Fruit fly (Drosophila melanogaster): ENCODE data around the gene CG15822.

Gene CG15822

dm6 chr3L:2162019-2162418 lies 1.6 kb downstream of the CG15822 start (continued):
- peak; percentile 86 for TF ChIP-seq CG18262 (tag; optimal IDR thresholded peaks at IDR 0.05)
- TF ChIP-seq CG34422 (GFP tag; IDR thresholded peaks at IDR 0.05): peak; percentile 86
- TF ChIP-seq sc (optimal IDR thresholded peaks at IDR 0.05): no peak
- TF ChIP-seq sc (GFP tag; optimal IDR thresholded peaks at IDR 0.05): peak; percentile 37
- peak; percentile 6 for TF ChIP-seq CG11723 (GFP tag; optimal IDR thresholded peaks at IDR 0.05)
- peak; percentile 15 for TF ChIP-seq CG13123 (GFP tag; optimal IDR thresholded peaks at IDR 0.05)
- peak in 1 of 2 experiments; percentile 60 for TF ChIP-seq Hr78 (GFP tag; optimal IDR thresholded peaks at IDR 0.05)
- peak; percentile 55 for TF ChIP-seq klu (GFP tag; IDR thresholded peaks at IDR 0.05)
- TF ChIP-seq Meics (GFP tag; optimal IDR thresholded peaks at IDR 0.05): peak; percentile 44
- TF ChIP-seq pros (GFP tag; optimal IDR thresholded peaks at IDR 0.05): no peak
- TF ChIP-seq CG14965 (GFP tag; optimal IDR thresholded peaks at IDR 0.05; ENCODE audit: borderline replicate concordance): peak; percentile 44
- peak; percentile 29; the same call in 1 of the 3 replicates for TF ChIP-seq z (GFP tag; IDR thresholded peaks at IDR 0.05)
- peak; percentile 69; the same call in 1 of the 2 replicates for TF ChIP-seq CG32767 (GFP tag; IDR thresholded peaks at IDR 0.05)
- TF ChIP-seq CG4707 (GFP tag; optimal IDR thresholded peaks at IDR 0.05): peak; percentile 41
- TF ChIP-seq Bdp1 (GFP tag; optimal IDR thresholded peaks at IDR 0.05): peak; percentile 9
- TF ChIP-seq CG18011 (GFP tag; optimal IDR thresholded peaks at IDR 0.05): no peak
- TF ChIP-seq Med (GFP tag): peak; percentile 91
- TF ChIP-seq NC2β (GFP tag; optimal IDR thresholded peaks at IDR 0.05): peak; percentile 19
- TF ChIP-seq CG3847 (GFP tag; IDR thresholded peaks at IDR 0.05): peak; percentile 50
- peak; percentile 40 for TF ChIP-seq Sry-β (GFP tag; optimal IDR thresholded peaks at IDR 0.05)
- TF ChIP-seq CG9876 (GFP tag; optimal IDR thresholded peaks at IDR 0.05): no peak
- peak; percentile 26 for TF ChIP-seq CG3163 (GFP tag; optimal IDR thresholded peaks at IDR 0.05)
- no peak for TF ChIP-seq unc-4 (GFP tag; IDR thresholded peaks at IDR 0.05; ENCODE audit: partially characterized antibody)
- peak; percentile 76 for TF ChIP-seq ranshi (GFP tag; IDR thresholded peaks at IDR 0.05)
- no peak for TF ChIP-seq bigmax (GFP tag; optimal IDR thresholded peaks at IDR 0.05)
- TF ChIP-seq ewg (GFP tag; optimal IDR thresholded peaks at IDR 0.05): peak; percentile 63
- TF ChIP-seq Nf-YA (GFP tag; IDR thresholded peaks at IDR 0.05): peak; percentile 65
- TF ChIP-seq CG9609 (GFP tag; optimal IDR thresholded peaks at IDR 0.05): peak; percentile 42
- no peak for TF ChIP-seq ash1 (GFP tag; optimal IDR thresholded peaks at IDR 0.05)
- peak; percentile 65 for TF ChIP-seq CG17802 (tag; optimal IDR thresholded peaks at IDR 0.05)
- TF ChIP-seq E2f2 (GFP tag; IDR thresholded peaks at IDR 0.05): peak; percentile 56; the same call in 1 of the 2 replicates
- TF ChIP-seq zfh1 (GFP tag; IDR thresholded peaks at IDR 0.05): peak; percentile 87
- peak; percentile 82 for TF ChIP-seq CG5245 (GFP tag; optimal IDR thresholded peaks at IDR 0.05)
- peak; percentile 39 for TF ChIP-seq CG17568 (GFP tag; optimal IDR thresholded peaks at IDR 0.05)
- TF ChIP-seq Opbp (GFP tag; IDR thresholded peaks at IDR 0.05; ENCODE audit: partially characterized antibody): no peak
- peak; percentile 26 for TF ChIP-seq CTCF (GFP tag; optimal IDR thresholded peaks at IDR 0.05)
- peak; percentile 81; the same call in 2 of the 3 replicates for TF ChIP-seq CG11695 (GFP tag; IDR thresholded peaks at IDR 0.05)
- no peak for TF ChIP-seq Bgb (GFP tag; IDR thresholded peaks at IDR 0.05; ENCODE audit: partially characterized antibody)
- peak; percentile 76 for TF ChIP-seq CG12071 (GFP tag; optimal IDR thresholded peaks at IDR 0.05)
- TF ChIP-seq CG15696 (tag; optimal IDR thresholded peaks at IDR 0.05): peak; percentile 33
- peak; percentile 37 for TF ChIP-seq cwo (GFP tag; optimal IDR thresholded peaks at IDR 0.05)
- TF ChIP-seq toy (GFP tag; IDR thresholded peaks at IDR 0.05): no peak
- TF ChIP-seq Ets97D (GFP tag; optimal IDR thresholded peaks at IDR 0.05): no peak
- TF ChIP-seq sens-2 (GFP tag; IDR thresholded peaks at IDR 0.05): peak; percentile 81
- TF ChIP-seq CG1832 (GFP tag; optimal IDR thresholded peaks at IDR 0.05): no peak
- peak; percentile 19 for TF ChIP-seq run (tag; optimal IDR thresholded peaks at IDR 0.05)
- peak; percentile 73 for TF ChIP-seq nmo (GFP tag; optimal IDR thresholded peaks at IDR 0.05)
- peak; percentile 86 for TF ChIP-seq CG17361 (GFP tag; IDR thresholded peaks at IDR 0.05)
- peak; percentile 23 for TF ChIP-seq CG13296 (GFP tag; optimal IDR thresholded peaks at IDR 0.05)
- TF ChIP-seq chn (GFP tag; optimal IDR thresholded peaks at IDR 0.05): peak; percentile 53
- TF ChIP-seq CG8388 (GFP tag; optimal IDR thresholded peaks at IDR 0.05): peak; percentile 67

Data from whole organism, embryonic.